Worm (Caenorhabditis elegans) whole organism, L3 larva: Measurements from ENCODE around the gene scl-7.

Experiments used
- ZK546.5 ChIP-seq: sonication (generic microtip); optimal IDR thresholded peaks from 2 replicates; lab custom pipeline; 2017; ENCODE audit warnings: missing biosample characterization, missing genetic modification characterization
- ceh-16 ChIP-seq: sonication (generic microtip); optimal IDR thresholded peaks from 2 replicates; lab custom pipeline; 2017; ENCODE audit warnings: missing biosample characterization, missing genetic modification characterization
- ceh-82 ChIP-seq: fragments of 150-350 bp; optimal IDR thresholded peaks from 2 replicates; lab custom pipeline; 2014; ENCODE audit warnings: missing biosample characterization, missing genetic modification characterization
- ceh-9 ChIP-seq: sonication (generic microtip); optimal IDR thresholded peaks from 2 replicates; lab custom pipeline; 2018; ENCODE audit warnings: missing biosample characterization, missing genetic modification characterization
- daf-12 ChIP-seq: fragments of 150-350 bp; optimal IDR thresholded peaks from 2 replicates; lab custom pipeline; 2014; ENCODE audit warnings: missing biosample characterization, missing genetic modification reagents, missing genetic modification characterization
- elt-1 ChIP-seq: fragments of 150-350 bp; optimal IDR thresholded peaks from 2 replicates; lab custom pipeline; 2014; ENCODE audit warnings: missing biosample characterization, missing genetic modification characterization
- elt-2 ChIP-seq: sonication (generic microtip); optimal IDR thresholded peaks from 2 replicates; lab custom pipeline; 2016; ENCODE audit warnings: missing genetic modification reagents, mild to moderate bottlenecking, missing genetic modification characterization, missing compliant biosample characterization
- elt-3 ChIP-seq, 3 experiments: fragments of 150-350 bp in 1 of 3; sonication (generic microtip) in 2 of 3; optimal IDR thresholded peaks; 2 replicates in 2 of 3; 4 replicates in 1 of 3; lab custom pipeline; 2014 to 2017; ENCODE audit warnings: missing biosample characterization in 3 of 3, missing genetic modification characterization in 3 of 3
- eor-1 ChIP-seq, 2 experiments: fragments of 150-350 bp; optimal IDR thresholded peaks; 2 replicates each; lab custom pipeline; 2014 to 2018; ENCODE audit warnings: missing biosample characterization in 2 of 2, missing genetic modification characterization in 2 of 2
- fkh-10 ChIP-seq: sonication (generic microtip); optimal IDR thresholded peaks from 2 replicates; lab custom pipeline; 2017; ENCODE audit warnings: missing biosample characterization, missing genetic modification reagents, missing genetic modification characterization
- fkh-2 ChIP-seq: fragments of 150-350 bp; optimal IDR thresholded peaks from 2 replicates; lab custom pipeline; 2014; ENCODE audit warnings: missing biosample characterization, missing genetic modification reagents, missing genetic modification characterization
- hmg-11 ChIP-seq: sonication (generic microtip); optimal IDR thresholded peaks from 2 replicates; lab custom pipeline; 2016; ENCODE audit warnings: missing genetic modification characterization, missing compliant biosample characterization
- jun-1 ChIP-seq: fragments of 150-350 bp; optimal IDR thresholded peaks from 2 replicates; lab custom pipeline; 2014; ENCODE audit warnings: missing biosample characterization, missing genetic modification reagents, missing genetic modification characterization
- lsy-12 ChIP-seq: sonication (generic microtip); optimal IDR thresholded peaks from 2 replicates; lab custom pipeline; 2016; ENCODE audit warnings: mild to moderate bottlenecking, missing genetic modification characterization, missing compliant biosample characterization
- mdl-1 ChIP-seq: fragments of 150-350 bp; optimal IDR thresholded peaks from 2 replicates; lab custom pipeline; 2014; ENCODE audit warnings: missing biosample characterization, missing genetic modification characterization
- nfya-1 ChIP-seq: sonication (generic microtip); optimal IDR thresholded peaks from 2 replicates; lab custom pipeline; 2017; ENCODE audit warnings: missing genetic modification characterization, mild to moderate bottlenecking, missing compliant biosample characterization, antibody characterized with exemption, moderate library complexity; ENCODE audit not compliant: insufficient read depth
- nhr-23 ChIP-seq: fragments of 150-350 bp; optimal IDR thresholded peaks from 2 replicates; lab custom pipeline; 2014; ENCODE audit warnings: missing biosample characterization, missing genetic modification reagents, missing genetic modification characterization
- nhr-237 ChIP-seq: fragments of 150-350 bp; optimal IDR thresholded peaks from 2 replicates; lab custom pipeline; 2014; ENCODE audit warnings: missing biosample characterization, missing genetic modification characterization
- nhr-25 ChIP-seq: sonication (generic microtip); optimal IDR thresholded peaks from 2 replicates; lab custom pipeline; 2017; ENCODE audit warnings: missing biosample characterization, missing genetic modification characterization
- nhr-28 ChIP-seq: fragments of 150-350 bp; optimal IDR thresholded peaks from 2 replicates; lab custom pipeline; 2014; ENCODE audit warnings: missing biosample characterization, missing genetic modification characterization
- nhr-76 ChIP-seq: fragments of 150-350 bp; sonication (generic microtip); optimal IDR thresholded peaks from 5 replicates; lab custom pipeline; 2014; ENCODE audit warnings: missing biosample characterization, missing genetic modification characterization
- nhr-77 ChIP-seq: fragments of 150-350 bp; optimal IDR thresholded peaks from 2 replicates; lab custom pipeline; 2014; ENCODE audit warnings: missing biosample characterization, missing genetic modification characterization
- pqm-1 ChIP-seq: fragments of 150-350 bp; optimal IDR thresholded peaks from 2 replicates; lab custom pipeline; 2017; ENCODE audit warnings: missing biosample characterization, missing genetic modification characterization, inconsistent platforms
- sea-2 ChIP-seq: fragments of 150-350 bp; sonication (generic microtip); optimal IDR thresholded peaks from 4 replicates; lab custom pipeline; 2014; ENCODE audit warnings: missing biosample characterization, missing genetic modification reagents, missing genetic modification characterization
- skn-1 ChIP-seq: fragments of 150-350 bp; optimal IDR thresholded peaks from 2 replicates; lab custom pipeline; 2014; ENCODE audit warnings: missing biosample characterization, missing genetic modification characterization
- snpc-4 ChIP-seq: fragments of 150-350 bp; optimal IDR thresholded peaks from 2 replicates; lab custom pipeline; 2014; ENCODE audit warnings: missing biosample characterization, missing genetic modification characterization
- ztf-11 ChIP-seq: fragments of 150-350 bp; optimal IDR thresholded peaks from 2 replicates; lab custom pipeline; 2014; ENCODE audit warnings: missing biosample characterization, missing genetic modification characterization

The scl-7 gene

DNA sequence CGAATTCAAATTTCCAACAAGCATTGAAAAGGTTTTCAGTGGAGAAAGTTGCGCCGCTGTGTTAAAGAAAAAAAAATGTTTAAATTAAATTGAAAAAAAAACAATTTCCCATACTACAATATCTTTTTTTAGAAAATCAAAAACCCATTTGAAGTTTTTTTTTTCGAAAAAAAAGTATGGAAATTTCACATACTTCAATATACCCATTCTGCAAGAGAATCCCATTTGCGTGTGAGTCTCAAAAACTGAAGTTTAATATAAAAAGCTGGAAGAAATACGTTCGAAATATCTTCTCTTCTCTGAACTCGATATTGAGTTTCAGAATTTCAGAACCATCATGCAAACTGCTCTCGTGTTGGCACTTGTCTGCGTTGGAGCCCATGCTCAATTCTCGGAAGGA lies at the start of gene scl-7:
Gene scl-7, plus strand, starts transcription at position 301 of the 400 bp plus-strand sequence.
- TF ChIP-seq snpc-4 (tag; lab: Kevin White, UChicago) (no peak), nhr-23 (tag; lab: Kevin White, UChicago) (no peak), mdl-1 (no peak), nhr-28 (tag; lab: Kevin White, UChicago) (no peak), ceh-82 (no peak), nhr-77 (no peak)
- TF ChIP-seq, all 47 proteins: peak for 0

DNA sequence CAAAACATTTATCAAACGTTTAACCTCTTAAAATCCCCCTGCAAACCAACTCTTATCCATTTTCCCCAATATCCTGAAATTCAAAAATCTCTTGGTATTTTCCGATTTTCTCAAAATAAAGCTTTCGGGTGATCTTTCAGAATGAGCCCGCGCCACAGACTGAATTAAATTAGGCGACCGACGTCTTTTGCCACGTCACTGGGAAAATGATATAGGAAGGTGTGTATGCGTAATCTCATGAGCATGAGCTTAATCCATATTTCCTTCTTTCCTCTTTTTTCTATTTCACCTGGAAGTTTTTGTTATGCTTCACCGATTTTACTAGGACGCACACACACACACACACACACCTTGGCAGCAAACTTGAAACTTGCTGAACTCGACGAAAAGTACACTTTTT lies 49.2 kb upstream of the scl-7 start:
- TF ChIP-seq fkh-2 (tag; lab: Kevin White, UChicago): no peak

DNA sequence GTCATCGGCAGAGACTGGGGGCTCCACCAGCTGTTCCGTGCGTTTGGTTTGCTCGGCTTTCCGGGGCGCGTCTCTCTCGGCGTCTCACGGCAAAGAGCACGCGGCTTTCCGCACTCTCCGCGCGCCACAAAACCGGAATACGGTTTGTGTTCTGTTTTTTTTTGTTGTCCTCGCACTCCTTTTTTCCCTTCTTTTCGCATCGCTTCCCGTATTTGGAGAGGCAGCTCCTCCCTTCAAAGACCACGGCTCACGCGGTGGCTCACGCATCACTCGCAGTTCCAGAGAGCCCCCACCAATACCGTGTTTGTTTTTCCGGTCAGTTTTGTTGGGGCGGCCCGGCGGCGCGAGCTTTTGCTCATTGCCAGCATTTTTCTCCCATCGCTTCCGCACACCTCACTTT lies 47.4 kb upstream of the scl-7 start:
- TF ChIP-seq jun-1 (tag; lab: Kevin White, UChicago) (no peak), nhr-237 (no peak), snpc-4 (tag; lab: Kevin White, UChicago) (no peak), nhr-25 (no peak), elt-3 (tag; optimal IDR thresholded peaks at IDR 0.05; lab: Kevin White, UChicago) (no peak), nhr-76 (tag; lab: Kevin White, UChicago) (no peak), hmg-11 (no peak), ceh-16 (tag; lab: Kevin White, UChicago) (no peak), sea-2 (GFP tag; lab: Kevin White, UChicago) (no peak), ZK546.5 (no peak), lsy-12 (no peak), eor-1 (tag; optimal IDR thresholded peaks at IDR 0.05; lab: Kevin White, UChicago) (no peak), fkh-2 (tag; lab: Kevin White, UChicago) (no peak), elt-2 (tag; lab: Kevin White, UChicago) (no peak), nfya-1 (tag; lab: Kevin White, UChicago) (no peak), ztf-11 (tag; lab: Kevin White, UChicago) (no peak), nhr-28 (tag; lab: Kevin White, UChicago) (no peak)

DNA sequence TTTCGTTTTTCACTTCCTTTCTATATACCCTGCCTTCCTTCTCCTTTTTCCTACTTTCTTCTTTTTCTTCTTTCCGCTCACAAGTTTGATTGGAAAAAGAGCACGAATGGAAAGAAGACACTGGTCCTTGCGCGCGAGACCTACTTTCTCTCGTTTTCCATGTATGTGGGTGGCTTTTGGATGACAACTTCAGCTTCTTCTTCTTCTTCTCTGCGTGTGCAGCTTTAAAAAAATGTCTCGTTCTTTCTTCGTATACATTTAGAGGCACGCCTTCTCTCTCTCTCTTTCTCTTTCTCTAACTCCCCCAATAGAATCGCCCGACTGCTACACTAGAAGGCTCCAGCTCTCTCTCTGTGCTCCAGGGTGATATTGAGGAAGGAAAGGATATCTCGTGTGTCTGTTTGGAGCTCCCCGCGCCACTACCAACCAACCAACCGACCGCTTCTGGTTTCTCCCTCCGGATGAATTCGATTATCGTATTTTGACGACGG lies 44.3 kb upstream of the scl-7 start:
- TF ChIP-seq fkh-10: no peak
- TF ChIP-seq nfya-1 (tag; lab: Kevin White, UChicago): peak; percentile 59
- peak; percentile 55 for TF ChIP-seq hmg-11
- TF ChIP-seq daf-12: no peak
- peak; percentile 32 for TF ChIP-seq ceh-9 (tag; lab: Kevin White, UChicago)
- TF ChIP-seq skn-1 (tag; lab: Kevin White, UChicago): peak; percentile 9
- no peak for TF ChIP-seq ceh-16 (tag; lab: Kevin White, UChicago)
- TF ChIP-seq snpc-4 (tag; lab: Kevin White, UChicago): peak; percentile 31
- peak; percentile 1 for TF ChIP-seq elt-1

DNA sequence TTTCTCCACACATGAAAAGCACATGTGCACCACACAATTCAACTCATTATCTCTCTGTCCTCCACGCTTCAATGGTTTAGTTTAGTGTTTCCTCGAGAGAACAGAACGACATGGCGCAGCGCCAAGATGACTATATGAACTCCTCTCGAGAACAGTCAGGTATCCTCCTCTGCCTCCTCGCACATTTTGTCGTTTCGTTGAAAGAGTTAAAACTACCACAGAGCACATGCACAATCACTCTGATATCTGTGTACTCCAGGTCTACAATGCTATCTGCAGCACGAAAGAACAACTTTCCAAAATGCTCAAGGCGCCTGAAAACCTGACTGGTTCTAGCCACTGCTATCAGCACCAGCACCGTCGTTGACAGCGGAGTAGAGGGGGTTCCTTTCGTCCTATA lies 43.5 kb upstream of the scl-7 start:
- TF ChIP-seq jun-1 (tag; lab: Kevin White, UChicago): peak; percentile 36
- TF ChIP-seq elt-2 (tag; lab: Kevin White, UChicago): peak; percentile 92
- peak; percentile 76 for TF ChIP-seq pqm-1 (tag; lab: Kevin White, UChicago)
- no peak for TF ChIP-seq elt-1
- TF ChIP-seq, all 47 proteins: peak for 3

DNA sequence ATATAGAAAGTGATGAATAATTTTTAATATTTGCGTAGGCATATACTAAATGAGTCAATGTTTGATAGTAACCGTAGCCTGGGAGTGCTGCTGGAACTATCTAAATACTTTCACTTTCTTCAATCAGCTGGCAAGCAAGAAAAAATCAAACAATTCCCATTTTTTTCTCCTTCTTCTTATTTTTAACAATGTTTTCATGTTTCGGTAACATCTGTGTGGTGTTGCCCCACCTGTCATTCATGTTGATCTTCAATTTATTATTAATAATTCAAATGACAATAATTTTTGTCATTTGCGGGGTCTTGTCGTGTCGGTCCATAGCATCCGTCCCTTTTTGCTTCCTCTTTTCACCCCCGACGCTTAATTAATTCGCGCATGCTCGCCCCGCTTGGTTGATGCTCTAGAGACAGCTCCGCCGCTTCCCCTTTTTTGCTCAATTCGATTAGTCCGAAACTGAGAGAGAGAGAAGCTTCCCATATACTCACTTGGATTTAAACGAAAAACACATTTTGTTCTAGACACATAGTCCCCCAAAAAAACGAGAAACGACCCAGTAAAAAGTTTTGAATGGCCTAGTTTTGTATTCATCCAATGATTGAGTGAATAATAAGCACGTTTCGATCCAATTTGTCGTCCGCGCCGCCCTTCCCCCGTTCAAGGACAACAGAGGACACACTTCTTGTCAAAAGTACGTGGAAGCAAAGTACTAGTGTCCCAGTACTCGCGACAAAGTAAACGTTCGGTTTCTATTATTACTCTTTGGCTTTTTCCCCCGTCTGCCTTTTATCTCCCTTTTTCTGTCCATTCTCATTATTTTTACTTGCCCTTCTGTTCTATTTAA lies 42.2 kb upstream of the scl-7 start:
- TF ChIP-seq snpc-4 (tag; lab: Kevin White, UChicago): no peak
- TF ChIP-seq sea-2 (GFP tag; lab: Kevin White, UChicago): no peak
- peak; percentile 4 for TF ChIP-seq pqm-1 (tag; lab: Kevin White, UChicago)
- TF ChIP-seq nhr-25: peak; percentile 18
